Fruit fly (Drosophila melanogaster) S2 (cell line): ENCODE data around the gene CG13640.

Source experiments
- CG8478 ChIP-seq: fragments of >200 bp; optimal IDR thresholded peaks from 2 replicates; lab custom pipeline; 2018
- CTCF ChIP-seq, 2 experiments: fragments of >200 bp; optimal IDR thresholded peaks; 2 replicates each; lab custom pipeline; 2018

DNA sequence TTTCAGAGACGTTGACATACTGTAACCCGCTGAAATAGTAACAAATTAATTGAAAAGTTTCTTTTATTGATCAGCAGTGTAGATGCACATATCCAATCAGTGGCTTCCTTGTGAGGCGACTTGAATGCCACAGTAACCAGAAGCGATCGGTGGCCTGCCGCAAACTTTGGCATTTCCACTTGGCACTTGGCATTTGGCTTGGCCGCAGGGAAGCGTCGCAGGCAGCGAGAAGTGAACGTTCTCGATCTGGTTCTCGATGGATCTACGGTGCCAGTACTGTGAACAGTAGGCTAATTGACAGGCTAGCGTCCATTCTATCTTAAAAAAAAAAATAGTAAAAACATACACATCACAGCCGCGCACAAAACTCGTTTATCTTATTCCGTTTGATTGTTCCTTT lies 38.9 kb upstream of the CG13640 start, which contains the start of gene CG10845:
- TF ChIP-seq CG8478 (lab: Kevin White, UChicago) (no peak), CTCF (optimal IDR thresholded peaks at IDR 0.05; lab: Kevin White, UChicago) (no peak)
